Fruit fly (Drosophila melanogaster) whole organism, embryonic: ENCODE results near the gene CG7912.

Experiments used
- CG10274 ChIP-seq: fragments of 200-800 bp; sonication (Bioruptor generic); optimal IDR thresholded peaks from 3 replicates; lab custom pipeline; 2017; ENCODE audit warnings: missing biosample characterization, mild to moderate bottlenecking, missing genetic modification characterization
- CG10979 ChIP-seq: fragments of 200-800 bp; sonication (Bioruptor generic); optimal IDR thresholded peaks from 2 replicates; lab custom pipeline; 2018; ENCODE audit warnings: missing biosample characterization, mild to moderate bottlenecking, missing genetic modification characterization, moderate library complexity
- CG11723 ChIP-seq: fragments of 200-800 bp; sonication (Bioruptor generic); optimal IDR thresholded peaks from 2 replicates; lab custom pipeline; 2017; ENCODE audit warnings: missing biosample characterization, mild to moderate bottlenecking, missing genetic modification characterization
- CG14050 ChIP-seq: fragments of 200-800 bp; sonication (Bioruptor generic); IDR thresholded peaks from 3 replicates; pipeline ENCODE4 v1.3.6; 2022; ENCODE audit warnings: missing biosample characterization, missing genetic modification characterization
- CG15514 ChIP-seq: fragments of 200-800 bp; sonication (Bioruptor generic); optimal IDR thresholded peaks from 3 replicates; lab custom pipeline; 2017; ENCODE audit warnings: missing biosample characterization, missing genetic modification characterization, mild to moderate bottlenecking, moderate library complexity, missing genetic modification reagents
- CG15696 ChIP-seq: fragments of 200-800 bp; sonication (Bioruptor generic); optimal IDR thresholded peaks from 2 replicates; lab custom pipeline; 2019; ENCODE audit warnings: missing biosample characterization, mild to moderate bottlenecking, missing genetic modification characterization, moderate library complexity
- CG17568 ChIP-seq: fragments of 200-800 bp; sonication (Bioruptor generic); optimal IDR thresholded peaks from 2 replicates; lab custom pipeline; 2018; ENCODE audit warnings: missing biosample characterization, mild to moderate bottlenecking, missing genetic modification characterization, moderate library complexity
- CG18619 ChIP-seq: fragments of 200-800 bp; sonication (Bioruptor generic); optimal IDR thresholded peaks from 3 replicates; lab custom pipeline; 2017; ENCODE audit warnings: missing biosample characterization, mild to moderate bottlenecking, missing genetic modification characterization
- CG32532 ChIP-seq: fragments of 200-800 bp; sonication (Bioruptor generic); IDR thresholded peaks from 2 replicates; pipeline ENCODE4 v1.3.6; 2022; ENCODE audit warnings: missing biosample characterization, missing genetic modification characterization
- CG3726 ChIP-seq: fragments of 200-800 bp; sonication (Bioruptor generic); IDR thresholded peaks from 3 replicates; pipeline ENCODE4, ENCODE4 v1.3.6; 2022; ENCODE audit warnings: missing biosample characterization, missing genetic modification characterization
- CG4617 ChIP-seq: fragments of 200-800 bp; sonication (Bioruptor generic); optimal IDR thresholded peaks from 3 replicates; lab custom pipeline; 2016; ENCODE audit warnings: missing biosample characterization, missing genetic modification characterization, borderline replicate concordance
- CG6272 ChIP-seq: fragments of 200-800 bp; sonication (Bioruptor generic); IDR thresholded peaks from 2 replicates; pipeline ENCODE4 v1.3.6; 2022; ENCODE audit warnings: missing biosample characterization, missing genetic modification characterization
- CG7556 ChIP-seq: fragments of 200-800 bp; sonication (Bioruptor generic); optimal IDR thresholded peaks from 2 replicates; lab custom pipeline; 2017; ENCODE audit warnings: missing biosample characterization, mild to moderate bottlenecking, missing genetic modification characterization
- CG8290 ChIP-seq, 3 experiments: fragments of 200-800 bp; sonication (Bioruptor generic); optimal IDR thresholded peaks; 2 replicates each; lab custom pipeline; 2016 to 2019; ENCODE audit warnings: missing biosample characterization in 3 of 3, missing genetic modification characterization in 3 of 3, mild to moderate bottlenecking in 2 of 3, moderate library complexity in 1 of 3
- CG9437 ChIP-seq: fragments of 200-800 bp; sonication (Bioruptor generic); optimal IDR thresholded peaks from 2 replicates; lab custom pipeline; 2018; ENCODE audit warnings: missing biosample characterization, mild to moderate bottlenecking, missing genetic modification characterization
- Dref ChIP-seq: fragments of 200-800 bp; sonication (Bioruptor generic); IDR thresholded peaks from 2 replicates; pipeline ENCODE4 v1.3.6; 2022; ENCODE audit warnings: missing biosample characterization, missing genetic modification characterization
- Fer3 ChIP-seq: fragments of 200-800 bp; sonication (Bioruptor generic); optimal IDR thresholded peaks from 2 replicates; lab custom pipeline; 2018; ENCODE audit warnings: missing biosample characterization, mild to moderate bottlenecking, missing genetic modification characterization, moderate library complexity
- HLHmδ ChIP-seq: fragments of 200-800 bp; sonication (Bioruptor generic); optimal IDR thresholded peaks from 2 replicates; lab custom pipeline; 2018; ENCODE audit warnings: missing biosample characterization, mild to moderate bottlenecking, missing genetic modification characterization, moderate library complexity
- Hmr ChIP-seq: fragments of 200-800 bp; sonication (Bioruptor generic); optimal IDR thresholded peaks from 3 replicates; lab custom pipeline; 2017; ENCODE audit warnings: mild to moderate bottlenecking, missing biosample characterization, missing genetic modification reagents, missing genetic modification characterization
- Nf-YA ChIP-seq: fragments of 200-800 bp; sonication (Bioruptor generic); IDR thresholded peaks from 2 replicates; pipeline ENCODE4 v1.3.6; 2022; ENCODE audit warnings: missing biosample characterization, missing genetic modification characterization
- Oaz ChIP-seq: fragments of 200-800 bp; sonication (Bioruptor generic); IDR thresholded peaks from 2 replicates; pipeline ENCODE4 v1.3.6; 2022; ENCODE audit warnings: missing biosample characterization, missing genetic modification characterization
- Poxn ChIP-seq: fragments of 200-800 bp; sonication (Bioruptor generic); IDR thresholded peaks from 2 replicates; pipeline ENCODE4 v1.3.6; 2022; ENCODE audit warnings: missing biosample characterization, missing genetic modification characterization
- Sox102F ChIP-seq: fragments of 200-800 bp; sonication (Bioruptor generic); optimal IDR thresholded peaks from 2 replicates; lab custom pipeline; 2018; ENCODE audit warnings: missing biosample characterization, mild to moderate bottlenecking, missing genetic modification characterization, moderate library complexity
- Xrp1 ChIP-seq: fragments of 200-800 bp; sonication (Bioruptor generic); IDR thresholded peaks from 2 replicates; pipeline ENCODE4 v1.3.6; 2022; ENCODE audit warnings: missing biosample characterization, missing genetic modification characterization
- al ChIP-seq: fragments of 200-800 bp; sonication (Bioruptor generic); IDR thresholded peaks from 2 replicates; pipeline ENCODE4 v1.3.6; 2022; ENCODE audit warnings: missing biosample characterization, missing genetic modification characterization
- chif ChIP-seq, 2 experiments: fragments of 200-800 bp; sonication (Bioruptor generic); optimal IDR thresholded peaks; 3 replicates each; lab custom pipeline; 2016; ENCODE audit warnings: missing biosample characterization in 2 of 2, missing genetic modification characterization in 2 of 2
- dati ChIP-seq: fragments of 200-800 bp; sonication (Bioruptor generic); IDR thresholded peaks from 2 replicates; pipeline ENCODE4 v1.3.6; 2022; ENCODE audit warnings: missing biosample characterization, missing genetic modification characterization
- disco-r ChIP-seq: fragments of 200-800 bp; sonication (Bioruptor generic); optimal IDR thresholded peaks from 2 replicates; lab custom pipeline; 2016; ENCODE audit warnings: missing biosample characterization, missing genetic modification characterization
- gcm ChIP-seq: fragments of 200-800 bp; sonication (Bioruptor generic); optimal IDR thresholded peaks from 2 replicates; lab custom pipeline; 2019; ENCODE audit warnings: missing biosample characterization, mild to moderate bottlenecking, missing genetic modification characterization, moderate library complexity
- grau ChIP-seq: fragments of 200-800 bp; optimal IDR thresholded peaks from 3 replicates; lab custom pipeline; 2019; ENCODE audit warnings: missing biosample characterization, mild to moderate bottlenecking, missing genetic modification characterization, moderate library complexity
- h ChIP-seq: fragments of >200 bp; optimal IDR thresholded peaks from 2 replicates; lab custom pipeline; 2017
- insv ChIP-seq, 2 experiments: fragments of 200-800 bp; sonication (Bioruptor generic); optimal IDR thresholded peaks; 3 replicates each; lab custom pipeline; 2016 to 2018; ENCODE audit warnings: missing biosample characterization in 2 of 2, missing genetic modification characterization in 2 of 2
- luna ChIP-seq: fragments of 200-800 bp; sonication (Bioruptor generic); optimal IDR thresholded peaks from 2 replicates; lab custom pipeline; 2016; ENCODE audit warnings: missing biosample characterization, missing genetic modification characterization
- otp ChIP-seq: fragments of 200-800 bp; sonication (Bioruptor generic); IDR thresholded peaks from 3 replicates; pipeline ENCODE4, ENCODE4 v1.3.6; 2022; ENCODE audit warnings: missing biosample characterization, missing genetic modification characterization
- peb ChIP-seq: fragments of 200-800 bp; sonication (Bioruptor generic); IDR thresholded peaks from 2 replicates; pipeline ENCODE4 v1.3.6; 2022; ENCODE audit warnings: missing biosample characterization, missing genetic modification characterization
- pfk ChIP-seq: fragments of 200-800 bp; sonication (Bioruptor generic); optimal IDR thresholded peaks from 2 replicates; lab custom pipeline; 2018; ENCODE audit warnings: missing biosample characterization, mild to moderate bottlenecking, missing genetic modification characterization, moderate library complexity
- rib ChIP-seq: fragments of 200-800 bp; sonication (Bioruptor generic); IDR thresholded peaks from 2 replicates; pipeline ENCODE4 v1.3.6; 2022; ENCODE audit warnings: missing biosample characterization, missing genetic modification characterization
- schlank ChIP-seq: fragments of 200-800 bp; sonication (Bioruptor generic); optimal IDR thresholded peaks from 2 replicates; lab custom pipeline; 2018; ENCODE audit warnings: missing biosample characterization, mild to moderate bottlenecking, missing genetic modification characterization
- sens ChIP-seq: fragments of 200-800 bp; sonication (Bioruptor generic); peaks from one replicate; lab custom pipeline; 2016; ENCODE audit warnings: missing biosample characterization, missing genetic modification characterization
- sim ChIP-seq: fragments of 200-800 bp; sonication (Bioruptor generic); IDR thresholded peaks from 2 replicates; pipeline ENCODE4 v1.3.6; 2022; ENCODE audit warnings: missing biosample characterization, missing genetic modification characterization
- slou ChIP-seq: fragments of 200-800 bp; sonication (Bioruptor generic); optimal IDR thresholded peaks from 3 replicates; lab custom pipeline; 2016; ENCODE audit warnings: missing biosample characterization, missing genetic modification characterization
- trem ChIP-seq: fragments of 200-800 bp; optimal IDR thresholded peaks from 3 replicates; lab custom pipeline; 2019; ENCODE audit warnings: missing biosample characterization, mild to moderate bottlenecking, missing genetic modification characterization, moderate library complexity
- vfl ChIP-seq: fragments of 200-800 bp; sonication (Bioruptor generic); optimal IDR thresholded peaks from 2 replicates; lab custom pipeline; 2016; ENCODE audit warnings: missing biosample characterization, missing genetic modification characterization
- z ChIP-seq: fragments of 200-800 bp; sonication (Bioruptor generic); IDR thresholded peaks from 3 replicates; pipeline ENCODE4 v1.3.6; 2022; ENCODE audit warnings: missing biosample characterization, missing genetic modification characterization
- zfh2 ChIP-seq: fragments of 200-800 bp; sonication (Bioruptor generic); optimal IDR thresholded peaks from 2 replicates; lab custom pipeline; 2016; ENCODE audit warnings: missing biosample characterization, missing genetic modification characterization

Gene CG7912

dm6 chr3R:29978595-29978994 lies 30.4 kb downstream of the CG7912 start (continued):
- TF ChIP-seq CG18619 (GFP tag; lab: Kevin White, UChicago) = no peak
- peak; percentile 34 for TF ChIP-seq CG7556
- TF ChIP-seq CG17568 (GFP tag; lab: Kevin White, UChicago) = no peak
- no peak for TF ChIP-seq rib (GFP tag; lab: Robert Waterston, UW)
- TF ChIP-seq al (GFP tag; lab: Robert Waterston, UW) = no peak
- TF ChIP-seq CG3726 = no peak
- TF ChIP-seq luna (GFP tag; lab: Kevin White, UChicago) = no peak
- no peak for TF ChIP-seq Dref (GFP tag; lab: Robert Waterston, UW)
- TF ChIP-seq z (GFP tag; lab: Robert Waterston, UW) = no peak
- peak; percentile 53 for TF ChIP-seq Hmr (GFP tag; lab: Kevin White, UChicago)
- TF ChIP-seq zfh2 (GFP tag; lab: Kevin White, UChicago) = no peak
- no peak for TF ChIP-seq Poxn (GFP tag; lab: Robert Waterston, UW)
- peak; percentile 26; the same call in 1 of the 2 replicates for TF ChIP-seq CG32532 (GFP tag; lab: Robert Waterston, UW)
- TF ChIP-seq Nf-YA (GFP tag; lab: Robert Waterston, UW) = 0 out of 2 replicates have a peak, but pooled peaks have one; percentile 36
- no peak for TF ChIP-seq Xrp1 (GFP tag; lab: Robert Waterston, UW)
- TF ChIP-seq sens (GFP tag; lab: Kevin White, UChicago) = peak; percentile 54
- TF ChIP-seq insv (GFP tag; optimal IDR thresholded peaks at IDR 0.05; lab: Kevin White, UChicago) = no peak
- TF ChIP-seq Sox102F (GFP tag; lab: Kevin White, UChicago) = peak; percentile 47
- TF ChIP-seq grau (tag; lab: Kevin White, UChicago) = peak; percentile 45
- TF ChIP-seq peb = no peak
- TF ChIP-seq CG15514 (GFP tag; lab: Kevin White, UChicago) = peak; percentile 34
- TF ChIP-seq otp (GFP tag; lab: Robert Waterston, UW) = no peak
- no peak for TF ChIP-seq schlank
- no peak for TF ChIP-seq CG8290 (GFP tag; optimal IDR thresholded peaks at IDR 0.05; lab: Kevin White, UChicago)
- TF ChIP-seq CG8290 (tag; optimal IDR thresholded peaks at IDR 0.05; lab: Kevin White, UChicago) = peak in 1 of 2 experiments; percentile 62
- no peak for TF ChIP-seq dati (GFP tag; lab: Robert Waterston, UW)
- peak; percentile 20; the same call in 1 of the 2 replicates for TF ChIP-seq CG6272
- TF ChIP-seq Fer3 (tag; lab: Kevin White, UChicago) = peak; percentile 42
- TF ChIP-seq CG10979 (tag; lab: Kevin White, UChicago) = no peak
- TF ChIP-seq vfl (GFP tag; lab: Kevin White, UChicago) = no peak
- no peak for TF ChIP-seq HLHmδ (GFP tag; lab: Kevin White, UChicago)
- no peak for TF ChIP-seq gcm
- no peak for TF ChIP-seq CG11723
- TF ChIP-seq trem = no peak
- no peak for TF ChIP-seq CG10274 (GFP tag; lab: Kevin White, UChicago)
- no peak for TF ChIP-seq slou (GFP tag; lab: Kevin White, UChicago)
- no peak for TF ChIP-seq sim (GFP tag; lab: Robert Waterston, UW)
- TF ChIP-seq CG9437 = no peak
- no peak for TF ChIP-seq pfk (GFP tag; lab: Kevin White, UChicago)
- no peak for TF ChIP-seq Oaz
- no peak for TF ChIP-seq chif (GFP tag; optimal IDR thresholded peaks at IDR 0.05; lab: Kevin White, UChicago)
- no peak for TF ChIP-seq h (lab: Kevin White, UChicago)
- TF ChIP-seq CG14050 (GFP tag; lab: Robert Waterston, UW) = no peak
- TF ChIP-seq CG4617 (GFP tag; lab: Kevin White, UChicago) = no peak
- no peak for TF ChIP-seq CG15696 (tag; lab: Kevin White, UChicago)
- TF ChIP-seq disco-r (GFP tag; lab: Kevin White, UChicago) = no peak
